Worm (Caenorhabditis elegans): ENCODE data around the gene F46B3.23.

- TF ChIP-seq tbx-2 (tag; optimal IDR thresholded peaks at IDR 0.05) (no peak), nhr-85 (tag) (no peak), snpc-4 (tag; optimal IDR thresholded peaks at IDR 0.05) (no peak), lsy-2 (tag; optimal IDR thresholded peaks at IDR 0.05) (no peak), unc-30 (tag; optimal IDR thresholded peaks at IDR 0.05) (no peak), aha-1 (tag; optimal IDR thresholded peaks at IDR 0.05) (no peak), rnt-1 (tag; optimal IDR thresholded peaks at IDR 0.05) (no peak), zag-1 (tag; optimal IDR thresholded peaks at IDR 0.05) (no peak), elt-2 (tag; optimal IDR thresholded peaks at IDR 0.05) (no peak), lir-3 (tag; optimal IDR thresholded peaks at IDR 0.05; ENCODE audit: poor library complexity) (no peak), lin-13 (GFP tag; optimal IDR thresholded peaks at IDR 0.05) (no peak), unc-130 (tag; optimal IDR thresholded peaks at IDR 0.05) (no peak), nhr-71 (tag; optimal IDR thresholded peaks at IDR 0.05) (no peak), dpl-1 (GFP tag; optimal IDR thresholded peaks at IDR 0.05) (no peak)
These were observed 3.0 kb upstream of the F46B3.23 start, which contains the start of gene grd-2 for ce11 chrV:20609494-20609893.
